Worm (Caenorhabditis elegans) whole organism, L2 larva: ENCODE results near the gene rft-1.

Experiments
- C34F6.9 ChIP-seq: fragments of 150-350 bp; optimal IDR thresholded peaks from 2 replicates; lab custom pipeline; 2014; ENCODE audit warnings: missing biosample characterization, missing genetic modification characterization
- alr-1 ChIP-seq: fragments of 150-350 bp; optimal IDR thresholded peaks from 2 replicates; lab custom pipeline; 2014; ENCODE audit warnings: missing biosample characterization, missing genetic modification characterization
- ama-1 ChIP-seq: fragments of 150-350 bp; optimal IDR thresholded peaks from 2 replicates; lab custom pipeline; 2018; ENCODE audit warnings: inconsistent platforms
- blmp-1 ChIP-seq: sonication (generic microtip); optimal IDR thresholded peaks from 2 replicates; lab custom pipeline; 2017; ENCODE audit warnings: missing genetic modification characterization, mild to moderate bottlenecking, missing compliant biosample characterization, antibody characterized with exemption, moderate library complexity; ENCODE audit not compliant: insufficient read depth
- ceh-16 ChIP-seq: fragments of 150-350 bp; optimal IDR thresholded peaks from 2 replicates; lab custom pipeline; 2014; ENCODE audit warnings: missing biosample characterization, missing genetic modification characterization
- ceh-82 ChIP-seq: fragments of 150-350 bp; optimal IDR thresholded peaks from 2 replicates; lab custom pipeline; 2014; ENCODE audit warnings: missing biosample characterization, missing genetic modification characterization
- crh-2 ChIP-seq: sonication (generic microtip); optimal IDR thresholded peaks from 2 replicates; lab custom pipeline; 2017; ENCODE audit warnings: missing biosample characterization, missing genetic modification characterization
- dmd-4 ChIP-seq: sonication (generic microtip); optimal IDR thresholded peaks from 2 replicates; lab custom pipeline; 2017; ENCODE audit warnings: missing biosample characterization, missing genetic modification characterization
- egl-27 ChIP-seq: sonication (generic microtip); optimal IDR thresholded peaks from 3 replicates; lab custom pipeline; 2017; ENCODE audit warnings: missing biosample characterization, missing genetic modification reagents, missing genetic modification characterization
- elt-3 ChIP-seq: sonication (generic microtip); optimal IDR thresholded peaks from 2 replicates; lab custom pipeline; 2017; ENCODE audit warnings: missing biosample characterization, missing genetic modification characterization
- fos-1 ChIP-seq: fragments of 150-350 bp; optimal IDR thresholded peaks from 2 replicates; lab custom pipeline; 2014; ENCODE audit warnings: missing biosample characterization, missing genetic modification characterization
- lin-11 ChIP-seq: fragments of 150-350 bp; sonication (generic microtip); optimal IDR thresholded peaks from 2 replicates; lab custom pipeline; 2014; ENCODE audit warnings: missing biosample characterization, missing genetic modification characterization, inconsistent platforms, mixed read lengths
- lin-13 ChIP-seq: fragments of 150-350 bp; optimal IDR thresholded peaks from 2 replicates; lab custom pipeline; 2014; ENCODE audit warnings: missing biosample characterization, missing genetic modification reagents, missing genetic modification characterization
- lin-39 ChIP-seq: fragments of 150-350 bp; optimal IDR thresholded peaks from 2 replicates; lab custom pipeline; 2014; ENCODE audit warnings: missing biosample characterization, missing genetic modification reagents, missing genetic modification characterization
- lsy-2 ChIP-seq, 2 experiments: fragments of 150-350 bp in 1 of 2; sonication (generic microtip) in 1 of 2; optimal IDR thresholded peaks; 2 replicates each; lab custom pipeline; 2014 to 2017; ENCODE audit warnings: missing biosample characterization in 2 of 2, missing genetic modification characterization in 2 of 2
- mbf-1 ChIP-seq: sonication (generic microtip); optimal IDR thresholded peaks from 2 replicates; lab custom pipeline; 2017; ENCODE audit warnings: missing biosample characterization, missing genetic modification characterization
- nhr-11 ChIP-seq: fragments of 150-350 bp; optimal IDR thresholded peaks from 2 replicates; lab custom pipeline; 2014; ENCODE audit warnings: missing biosample characterization, missing genetic modification characterization
- nhr-12 ChIP-seq: fragments of 150-350 bp; optimal IDR thresholded peaks from 2 replicates; lab custom pipeline; 2014; ENCODE audit warnings: missing biosample characterization, missing genetic modification characterization
- nhr-129 ChIP-seq: fragments of 150-350 bp; optimal IDR thresholded peaks from 2 replicates; lab custom pipeline; 2014; ENCODE audit warnings: missing biosample characterization, missing genetic modification characterization
- nhr-21 ChIP-seq: fragments of 150-350 bp; optimal IDR thresholded peaks from 2 replicates; lab custom pipeline; 2014; ENCODE audit warnings: missing biosample characterization, missing genetic modification characterization
- nhr-237 ChIP-seq: fragments of 150-350 bp; optimal IDR thresholded peaks from 2 replicates; lab custom pipeline; 2014; ENCODE audit warnings: missing biosample characterization, missing genetic modification characterization
- nhr-25 ChIP-seq: fragments of 150-350 bp; sonication (generic microtip); optimal IDR thresholded peaks from 3 replicates; lab custom pipeline; 2014; ENCODE audit warnings: missing biosample characterization, missing genetic modification characterization
- nhr-6 ChIP-seq: fragments of 150-350 bp; optimal IDR thresholded peaks from 2 replicates; lab custom pipeline; 2014; ENCODE audit warnings: missing biosample characterization, missing genetic modification characterization
- peb-1 ChIP-seq: fragments of 150-350 bp; optimal IDR thresholded peaks from 2 replicates; lab custom pipeline; 2014; ENCODE audit warnings: missing biosample characterization, missing genetic modification characterization
- sem-4 ChIP-seq: fragments of 150-350 bp; optimal IDR thresholded peaks from 2 replicates; lab custom pipeline; 2014; ENCODE audit warnings: missing biosample characterization, missing genetic modification reagents, missing genetic modification characterization
- skn-1 ChIP-seq: sonication (generic microtip); optimal IDR thresholded peaks from 2 replicates; lab custom pipeline; 2017; ENCODE audit warnings: missing biosample characterization, missing genetic modification characterization
- sma-3 ChIP-seq: sonication (generic microtip); optimal IDR thresholded peaks from 2 replicates; lab custom pipeline; 2016; ENCODE audit warnings: missing genetic modification reagents, missing genetic modification characterization, missing compliant biosample characterization
- sma-9 ChIP-seq, 2 experiments: fragments of 150-350 bp in 1 of 2; sonication (generic microtip) in 1 of 2; optimal IDR thresholded peaks; 2 replicates each; lab custom pipeline; 2014 to 2016; ENCODE audit warnings: missing genetic modification characterization in 2 of 2, mild to moderate bottlenecking in 1 of 2, missing biosample characterization in 1 of 2, missing compliant biosample characterization in 1 of 2, missing genetic modification reagents in 1 of 2, moderate library complexity in 1 of 2
- snpc-4 ChIP-seq: fragments of 150-350 bp; optimal IDR thresholded peaks from 2 replicates; lab custom pipeline; 2014; ENCODE audit warnings: missing biosample characterization, missing genetic modification characterization
- unc-39 ChIP-seq: fragments of 150-350 bp; optimal IDR thresholded peaks from 2 replicates; lab custom pipeline; 2014; ENCODE audit warnings: missing biosample characterization, missing genetic modification characterization
- unc-55 ChIP-seq: fragments of 150-350 bp; sonication (generic microtip); optimal IDR thresholded peaks from 3 replicates; lab custom pipeline; 2014; ENCODE audit warnings: missing biosample characterization, missing genetic modification reagents, missing genetic modification characterization
- unc-62 ChIP-seq: fragments of 150-350 bp; optimal IDR thresholded peaks from 2 replicates; lab custom pipeline; 2014; ENCODE audit warnings: missing biosample characterization, missing genetic modification reagents, missing genetic modification characterization
- zag-1 ChIP-seq: fragments of 150-350 bp; optimal IDR thresholded peaks from 2 replicates; lab custom pipeline; 2014; ENCODE audit warnings: missing biosample characterization, missing genetic modification characterization
- ztf-1 ChIP-seq: fragments of 200-800 bp; sonication (Bioruptor generic); conservative IDR thresholded peaks from 2 replicates; pipeline ENCODE4 v1.3.6; 2022; ENCODE audit warnings: missing genetic modification characterization, missing compliant biosample characterization
- ztf-11 ChIP-seq: sonication (generic microtip); optimal IDR thresholded peaks from 2 replicates; lab custom pipeline; 2017; ENCODE audit warnings: missing biosample characterization, missing genetic modification characterization

rft-1 gene

ce11 chrV:4422127-4422526, 20.9 kb downstream of the rft-1 start, which contains the start of gene skr-7:
skr-7 (plus strand) TSS chrV:4422427.
- no peak for TF ChIP-seq mbf-1
- TF ChIP-seq lin-13 (GFP tag; lab: Kevin White, UChicago), result no peak
- no peak for TF ChIP-seq sem-4 (tag; lab: Kevin White, UChicago)
- TF ChIP-seq nhr-12, result no peak
- TF ChIP-seq unc-39 (tag; lab: Kevin White, UChicago), result no peak
- no peak for TF ChIP-seq nhr-6 (tag; lab: Kevin White, UChicago)
- TF ChIP-seq ztf-11 (tag; lab: Kevin White, UChicago), result no peak
- no peak for TF ChIP-seq lsy-2 (tag; optimal IDR thresholded peaks at IDR 0.05; lab: Kevin White, UChicago)
- no peak for TF ChIP-seq snpc-4 (tag; lab: Kevin White, UChicago)
- no peak for TF ChIP-seq nhr-11
- TF ChIP-seq dmd-4 (tag; lab: Kevin White, UChicago), result no peak
- no peak for TF ChIP-seq peb-1
- TF ChIP-seq sma-9 (GFP tag; optimal IDR thresholded peaks at IDR 0.05; lab: Kevin White, UChicago), result no peak
- no peak for TF ChIP-seq sma-9 (tag; optimal IDR thresholded peaks at IDR 0.05; lab: Kevin White, UChicago)
- TF ChIP-seq ceh-16, result no peak
- TF ChIP-seq blmp-1 (tag; lab: Kevin White, UChicago), result no peak
- no peak for TF ChIP-seq alr-1 (tag; lab: Kevin White, UChicago)
- no peak for TF ChIP-seq nhr-25 (tag; lab: Kevin White, UChicago)
- TF ChIP-seq crh-2 (tag; lab: Kevin White, UChicago), result no peak
- no peak for TF ChIP-seq unc-55
- TF ChIP-seq ama-1 (lab: Kevin White, UChicago), result no peak
- TF ChIP-seq, all 48 proteins: peak for 0

ce11 chrV:4421475-4421874, 21.5 kb downstream of the rft-1 start, which contains the start of gene skr-14:
skr-14 (minus strand) TSS chrV:4421575.
- TF ChIP-seq nhr-25 (tag; lab: Kevin White, UChicago), result no peak
- TF ChIP-seq sma-9 (GFP tag; optimal IDR thresholded peaks at IDR 0.05; lab: Kevin White, UChicago), result no peak
- TF ChIP-seq sma-9 (tag; optimal IDR thresholded peaks at IDR 0.05; lab: Kevin White, UChicago), result no peak
- no peak for TF ChIP-seq sma-3 (GFP tag; lab: Kevin White, UChicago)
- no peak for TF ChIP-seq nhr-21 (tag; lab: Kevin White, UChicago)
- TF ChIP-seq nhr-11, result no peak
- no peak for TF ChIP-seq fos-1 (tag; lab: Kevin White, UChicago)
- no peak for TF ChIP-seq C34F6.9 (tag; lab: Kevin White, UChicago)
- no peak for TF ChIP-seq nhr-237

ce11 chrV:4419767-4420322, 23.2 kb downstream of the rft-1 start, which contains the start of the genes Y47D7A.7 and Y47D7A.2:
Y47D7A.7 (minus strand) TSS chrV:4419867.
Y47D7A.2 (plus strand) TSS chrV:4420272.
- TF ChIP-seq elt-3 (no peak), zag-1 (tag; lab: Kevin White, UChicago) (no peak), fos-1 (tag; lab: Kevin White, UChicago) (no peak), nhr-237 (no peak)
- TF ChIP-seq, all 48 proteins: peak for 0

ce11 chrV:4418116-4418515, 24.9 kb downstream of the rft-1 start, which contains the start of gene Y47D7A.6:
Y47D7A.6 (minus strand) TSS chrV:4418216.
- TF ChIP-seq lin-13 (GFP tag; lab: Kevin White, UChicago) (no peak), zag-1 (tag; lab: Kevin White, UChicago) (no peak), egl-27 (no peak), ztf-1 (no peak), nhr-237 (no peak)
- TF ChIP-seq, all 48 proteins: peak for 0

ce11 chrV:4416710-4417109, 26.3 kb downstream of the rft-1 start, which contains the start of gene Y47D7A.18:
Y47D7A.18 (minus strand) TSS chrV:4416810.
- no peak for TF ChIP-seq unc-62
- no peak for TF ChIP-seq ceh-82 (tag; lab: Kevin White, UChicago)
- TF ChIP-seq nhr-6 (tag; lab: Kevin White, UChicago), result no peak
- no peak for TF ChIP-seq sma-3 (GFP tag; lab: Kevin White, UChicago)
- TF ChIP-seq nhr-237, result no peak
- no peak for TF ChIP-seq nhr-11
- no peak for TF ChIP-seq unc-55
- TF ChIP-seq lin-39 (tag; lab: Kevin White, UChicago), result no peak
- TF ChIP-seq lin-11 (tag; lab: Kevin White, UChicago), result no peak
- no peak for TF ChIP-seq nhr-12
- TF ChIP-seq skn-1 (tag; lab: Kevin White, UChicago), result no peak
- no peak for TF ChIP-seq nhr-129 (tag; lab: Kevin White, UChicago)
